Worm (Caenorhabditis elegans) whole organism, dauer: ENCODE data around the gene T23B12.11.

Source experiments
- unc-62 ChIP-seq: sonication (generic microtip); optimal IDR thresholded peaks from 2 replicates; lab custom pipeline; 2017; ENCODE audit warnings: missing biosample characterization, missing genetic modification reagents, missing genetic modification characterization

T23B12.11 gene

ce11 chrV:8454995-8455446 is at the start of gene T23B12.11:
Gene T23B12.11 (plus strand): TSS chrV:8455396.
- TF ChIP-seq unc-62 (GFP tag; lab: Kevin White, UChicago) = no peak

- TF ChIP-seq unc-62 (GFP tag; lab: Kevin White, UChicago) = no peak
Observed at ce11 chrV:8406155-8406554, 49.0 kb upstream of the T23B12.11 start.

DNA sequence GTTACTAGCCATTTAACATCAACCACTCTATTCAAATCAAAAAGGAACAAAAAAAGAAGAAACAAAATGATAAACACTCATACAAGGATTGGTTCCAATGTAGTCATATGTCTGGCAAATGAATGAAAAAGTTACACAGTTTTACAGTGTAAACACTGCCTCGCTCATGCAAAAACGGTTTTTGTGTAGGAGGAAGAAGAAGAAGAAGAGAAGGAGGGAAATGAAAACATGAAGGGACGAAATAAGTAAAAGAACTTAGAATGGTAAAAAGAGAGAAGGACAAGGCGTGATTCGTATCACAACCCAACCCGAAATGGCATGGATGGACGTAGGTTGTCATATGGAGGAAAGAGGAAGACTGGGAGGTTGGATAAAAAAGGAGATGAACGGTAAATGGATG is 48.3 kb upstream of the T23B12.11 start:
- TF ChIP-seq unc-62 (GFP tag; lab: Kevin White, UChicago) = no peak

- TF ChIP-seq unc-62 (GFP tag; lab: Kevin White, UChicago) = no peak
Observed at ce11 chrV:8409594-8409993, 45.6 kb upstream of the T23B12.11 start.

- no peak for TF ChIP-seq unc-62 (GFP tag; lab: Kevin White, UChicago)
Observed at ce11 chrV:8410406-8410805, 44.8 kb upstream of the T23B12.11 start, which contains the start of gene F52E1.2. Gene F52E1.2 (plus strand): TSS chrV:8410595.

- TF ChIP-seq unc-62 (GFP tag; lab: Kevin White, UChicago) = no peak
Observed at ce11 chrV:8413432-8414021, 41.7 kb upstream of the T23B12.11 start, which contains the start of gene vha-18. Gene vha-18 (minus strand): TSS chrV:8413482.

DNA sequence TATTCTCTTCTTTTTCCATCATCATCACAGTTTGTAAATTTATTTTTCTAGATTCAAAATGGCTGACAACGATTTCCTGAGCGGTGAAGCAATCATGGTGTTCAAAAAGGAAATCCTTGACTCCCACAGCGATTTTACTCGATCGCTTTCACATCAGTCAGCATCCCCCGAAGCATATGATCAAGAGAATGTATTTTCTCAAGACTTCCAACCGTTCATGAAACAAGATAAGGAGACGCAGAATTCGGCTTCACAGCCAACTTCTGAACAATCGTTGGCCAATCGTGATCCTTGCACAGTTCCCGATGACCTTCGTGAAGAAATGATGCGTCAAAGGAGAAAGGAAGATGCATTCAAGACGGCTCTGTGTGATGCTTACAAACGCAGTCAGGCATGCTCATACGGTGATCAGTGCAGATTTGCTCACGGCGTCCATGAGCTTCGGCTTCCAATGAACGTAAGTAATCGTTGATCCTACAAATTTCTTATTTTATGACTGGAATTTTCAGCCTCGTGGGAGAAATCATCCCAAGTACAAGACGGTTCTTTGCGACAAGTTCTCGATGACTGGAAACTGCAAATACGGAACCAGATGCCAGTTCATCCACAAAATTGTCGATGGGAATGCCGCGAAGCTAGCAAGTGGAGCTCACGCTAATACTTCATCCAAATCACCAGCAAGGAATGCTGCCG is 41.0 kb upstream of the T23B12.11 start, which contains the start of gene pos-1:
Gene pos-1, plus strand, starts transcription at position 51 of the 693 bp plus-strand sequence.
- no peak for TF ChIP-seq unc-62 (GFP tag; lab: Kevin White, UChicago)

ce11 chrV:8415113-8415530 is 40.1 kb upstream of the T23B12.11 start:
- TF ChIP-seq unc-62 (GFP tag; lab: Kevin White, UChicago) = no peak

- TF ChIP-seq unc-62 (GFP tag; lab: Kevin White, UChicago) = no peak
Observed at ce11 chrV:8417271-8417670, 37.9 kb upstream of the T23B12.11 start.

- TF ChIP-seq unc-62 (GFP tag; lab: Kevin White, UChicago) = no peak
Observed at ce11 chrV:8424840-8425814, 30.1 kb upstream of the T23B12.11 start.

DNA sequence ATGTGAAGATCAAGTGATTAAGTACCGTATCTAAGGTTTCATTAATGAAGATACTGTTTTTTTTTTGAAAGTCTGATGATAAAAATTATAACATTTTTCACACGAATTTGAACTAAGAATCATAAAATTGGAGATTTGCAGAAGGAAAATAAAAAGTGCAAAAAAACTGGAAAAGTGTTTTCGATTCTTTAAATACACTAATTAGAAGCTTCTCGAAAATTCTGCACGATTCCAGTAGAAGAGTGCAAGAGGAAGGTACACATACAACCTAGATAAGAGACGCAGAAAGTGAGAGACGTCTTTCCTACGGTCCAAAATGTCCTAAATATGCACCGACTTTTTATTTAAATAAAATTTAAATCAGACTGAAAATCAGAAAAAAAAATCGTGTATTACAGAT is 29.0 kb upstream of the T23B12.11 start:
- TF ChIP-seq unc-62 (GFP tag; lab: Kevin White, UChicago) = no peak

- TF ChIP-seq unc-62 (GFP tag; lab: Kevin White, UChicago) = no peak
Observed at ce11 chrV:8426741-8427457, 28.3 kb upstream of the T23B12.11 start.

DNA sequence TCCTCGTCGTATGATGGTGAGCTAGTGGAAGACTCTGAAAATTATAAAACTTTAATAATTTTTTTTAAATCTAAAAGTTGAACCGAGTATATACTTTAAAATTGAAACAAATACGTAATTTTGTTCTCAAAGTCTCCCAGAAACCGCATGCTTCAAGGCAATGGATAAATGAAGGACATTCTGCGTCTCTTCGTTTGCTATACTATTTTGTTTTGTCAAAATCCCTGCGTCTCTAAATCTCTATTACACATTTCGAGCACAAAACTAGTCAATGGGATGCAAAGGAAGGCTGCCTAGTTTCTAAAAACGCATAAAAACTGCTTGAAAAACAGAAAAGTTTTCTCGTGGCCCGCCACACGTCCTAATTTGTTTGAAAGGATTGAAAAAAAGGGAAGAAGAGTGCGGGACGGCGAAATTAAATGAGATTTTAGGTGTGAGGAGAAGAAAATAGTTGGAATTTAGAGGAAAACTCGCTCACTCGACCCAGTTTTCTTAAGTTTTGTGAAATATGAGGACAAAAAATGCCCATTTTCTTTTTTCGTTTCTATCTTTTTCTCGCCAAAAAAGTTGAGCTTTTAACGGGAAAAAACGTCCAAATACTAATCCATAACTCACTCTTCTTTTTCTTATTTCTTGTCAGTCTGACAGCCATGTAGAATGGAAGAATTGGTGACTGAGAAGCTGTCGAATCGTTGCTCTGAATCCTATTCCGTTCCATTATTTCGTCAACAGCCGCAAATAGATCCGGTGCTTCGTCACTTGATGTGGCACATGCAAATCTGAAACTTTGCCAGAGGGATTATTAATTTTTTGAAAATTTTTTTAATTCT is 26.4 kb upstream of the T23B12.11 start:
- no peak for TF ChIP-seq unc-62 (GFP tag; lab: Kevin White, UChicago)

DNA sequence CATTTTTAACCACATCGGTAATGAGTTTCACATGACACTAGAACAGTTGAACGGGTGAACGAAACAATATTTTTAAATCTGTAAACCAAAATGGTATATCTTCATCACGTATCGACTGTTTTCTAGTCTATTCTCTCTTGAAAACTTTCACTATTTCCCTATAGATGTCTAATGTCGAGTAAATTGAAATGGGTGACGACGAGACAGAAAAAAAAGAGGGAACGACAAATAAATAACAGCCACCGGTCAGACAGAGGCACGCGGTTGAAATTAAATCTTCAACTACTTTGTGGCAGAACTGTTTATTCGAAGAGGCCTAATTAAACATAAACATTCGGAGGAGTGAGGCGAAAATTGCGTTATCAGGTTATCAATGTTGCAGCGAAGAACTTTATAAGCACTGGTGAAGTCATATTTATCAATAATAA is 20.8 kb upstream of the T23B12.11 start:
- no peak for TF ChIP-seq unc-62 (GFP tag; lab: Kevin White, UChicago)
